Fruit fly (Drosophila melanogaster): ENCODE measurements around the gene CG33310.

The CG33310 gene

DNA sequence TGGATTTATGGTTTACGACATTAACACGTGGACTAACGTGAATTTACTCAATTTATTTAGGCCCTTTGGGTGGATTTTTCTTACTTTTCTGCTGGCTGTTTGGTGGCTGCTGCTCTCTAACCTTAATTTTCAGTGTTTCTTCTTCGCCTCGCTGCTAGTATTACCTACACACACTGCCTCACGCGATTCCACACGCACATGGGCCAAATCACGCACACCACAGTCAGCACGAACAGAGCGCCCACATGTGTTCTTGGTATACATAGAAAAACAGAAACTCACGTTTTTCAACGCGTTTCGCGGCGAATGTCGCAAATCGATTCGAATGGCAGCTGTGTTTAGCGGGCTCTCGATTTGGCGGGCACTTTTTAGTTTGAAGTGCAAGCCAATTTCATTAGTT, 41.1 kb downstream of the CG33310 start (continued):
- TF ChIP-seq row (GFP tag; IDR thresholded peaks at IDR 0.05) (peak; percentile 75), CG31388 (GFP tag; optimal IDR thresholded peaks at IDR 0.05) (no peak), Dad (GFP tag; optimal IDR thresholded peaks at IDR 0.05) (peak; percentile 41), CG12391 (tag; optimal IDR thresholded peaks at IDR 0.05) (peak; percentile 58), B-H2 (GFP tag; optimal IDR thresholded peaks at IDR 0.05) (peak; percentile 84), CG15011 (GFP tag; optimal IDR thresholded peaks at IDR 0.05) (no peak), unc-4 (GFP tag; IDR thresholded peaks at IDR 0.05; ENCODE audit: partially characterized antibody) (peak; percentile 77), ken (GFP tag; IDR thresholded peaks at IDR 0.05) (no peak), twi (tag; optimal IDR thresholded peaks at IDR 0.05) (peak; percentile 98), dpn (GFP tag; optimal IDR thresholded peaks at IDR 0.05) (peak in 1 of 2 experiments; percentile 45), disco-r (GFP tag; optimal IDR thresholded peaks at IDR 0.05) (peak; percentile 7), org-1 (GFP tag; optimal IDR thresholded peaks at IDR 0.05) (no peak), sim (GFP tag; IDR thresholded peaks at IDR 0.05) (no peak), Hr39 (optimal IDR thresholded peaks at IDR 0.05) (no peak), slp2 (GFP tag; optimal IDR thresholded peaks at IDR 0.05) (no peak), CG17829 (tag; optimal IDR thresholded peaks at IDR 0.05) (peak; percentile 79), insv (GFP tag; optimal IDR thresholded peaks at IDR 0.05) (peak in 1 of 2 experiments; percentile 69), Xrp1 (GFP tag; IDR thresholded peaks at IDR 0.05) (no peak), fd102C (GFP tag; optimal IDR thresholded peaks at IDR 0.05) (no peak), CG4707 (GFP tag; optimal IDR thresholded peaks at IDR 0.05) (no peak), CG17612 (GFP tag; IDR thresholded peaks at IDR 0.05) (0 out of 2 replicates have a peak, but pooled peaks have one; percentile 9), Fer2 (tag; optimal IDR thresholded peaks at IDR 0.05) (no peak), CG13123 (GFP tag; optimal IDR thresholded peaks at IDR 0.05) (no peak), Deaf1 (tag; optimal IDR thresholded peaks at IDR 0.05) (peak; percentile 47), CG8944 (GFP tag; optimal IDR thresholded peaks at IDR 0.05) (no peak), CG4424 (GFP tag; optimal IDR thresholded peaks at IDR 0.05) (peak; percentile 5), Hey (tag; optimal IDR thresholded peaks at IDR 0.05) (no peak), CG4282 (GFP tag; optimal IDR thresholded peaks at IDR 0.05) (no peak), CG10209 (GFP tag; optimal IDR thresholded peaks at IDR 0.05) (no peak), CG33557 (GFP tag; optimal IDR thresholded peaks at IDR 0.05) (peak; percentile 27), gro (GFP tag; optimal IDR thresholded peaks at IDR 0.05) (no peak), trem (tag; optimal IDR thresholded peaks at IDR 0.05) (peak; percentile 77), corto (GFP tag; optimal IDR thresholded peaks at IDR 0.05) (no peak), CG18619 (GFP tag; optimal IDR thresholded peaks at IDR 0.05) (no peak), vfl (GFP tag; optimal IDR thresholded peaks at IDR 0.05) (no peak), jigr1 (GFP tag; IDR thresholded peaks at IDR 0.05) (no peak), Atf6 (GFP tag; IDR thresholded peaks at IDR 0.05) (0 out of 2 replicates have a peak, but pooled peaks have one; percentile 32), D19B (GFP tag; optimal IDR thresholded peaks at IDR 0.05) (no peak), CG11398 (GFP tag; optimal IDR thresholded peaks at IDR 0.05) (no peak), caup (GFP tag; optimal IDR thresholded peaks at IDR 0.05; ENCODE audit: severe bottlenecking) (peak; percentile 44), ci (GFP tag; IDR thresholded peaks at IDR 0.05) (peak; percentile 72), CG8765 (GFP tag; IDR thresholded peaks at IDR 0.05) (no peak), ind (GFP tag; optimal IDR thresholded peaks at IDR 0.05) (no peak), sisA (GFP tag; IDR thresholded peaks at IDR 0.05) (no peak), CG15269 (tag; optimal IDR thresholded peaks at IDR 0.05) (no peak), repo (GFP tag; optimal IDR thresholded peaks at IDR 0.05) (no peak), zf30C (GFP tag; optimal IDR thresholded peaks at IDR 0.05) (peak; percentile 20), CG10366 (GFP tag; IDR thresholded peaks at IDR 0.05) (no peak), gem (tag; optimal IDR thresholded peaks at IDR 0.05) (peak; percentile 15), Dp (GFP tag; optimal IDR thresholded peaks at IDR 0.05) (peak; percentile 100), peb (GFP tag; IDR thresholded peaks at IDR 0.05) (no peak), CG9876 (GFP tag; optimal IDR thresholded peaks at IDR 0.05) (no peak)
